Fruit fly (Drosophila melanogaster): Measurements from ENCODE around the gene Rcd2.

- TF ChIP-seq cnc (optimal IDR thresholded peaks at IDR 0.05) (no peak), pad (GFP tag; optimal IDR thresholded peaks at IDR 0.05) (no peak), CG12768 (GFP tag; optimal IDR thresholded peaks at IDR 0.05) (no peak), Clk (GFP tag; optimal IDR thresholded peaks at IDR 0.05) (no peak), CG1620 (GFP tag; optimal IDR thresholded peaks at IDR 0.05) (no peak)
Observed at dm6 chr3L:20511499-20512108, 28.6 kb downstream of the Rcd2 start.

Measured in whole organism, adult.